Worm (Caenorhabditis elegans) whole organism, L4 larva: Measurements from ENCODE around the gene Y46G5A.47.

Source experiments
- nhr-76 ChIP-seq: fragments of 150-350 bp; optimal IDR thresholded peaks from 2 replicates; lab custom pipeline; 2014; ENCODE audit warnings: missing biosample characterization, missing genetic modification characterization
- zag-1 ChIP-seq: fragments of 150-350 bp; optimal IDR thresholded peaks from 2 replicates; lab custom pipeline; 2014; ENCODE audit warnings: missing biosample characterization, missing genetic modification characterization

DNA sequence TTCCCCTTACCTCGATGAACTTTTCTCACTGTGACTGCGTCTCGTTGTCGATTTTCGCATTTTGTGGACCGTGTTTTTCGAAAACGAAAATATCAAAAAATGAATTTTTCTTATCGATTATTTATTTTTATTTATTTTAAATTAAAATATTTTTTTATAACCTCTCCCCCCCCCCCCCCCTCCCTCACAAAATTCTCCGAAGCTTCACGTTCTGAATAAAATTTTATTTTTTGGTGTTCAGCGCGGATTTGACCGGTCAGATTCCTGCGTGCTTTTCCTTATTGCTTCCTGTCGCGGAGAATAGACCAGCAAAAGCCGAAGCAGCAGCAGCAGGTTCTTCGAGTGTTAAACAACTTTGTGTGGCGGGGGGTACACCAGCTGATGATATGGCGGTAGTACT is 13.4 kb upstream of the Y46G5A.47 start, which contains the start of gene Y46G5A.22:
- TF ChIP-seq nhr-76 (tag; lab: Kevin White, UChicago) (no peak), zag-1 (no peak)
